ENCODE assay signal across 4 fruit fly cellular contexts in genomic region chr3L:6446553-6446952, dm6.
TF ChIP-seq lines count a peak whose summit lies in the region.

No protein-coding gene starts in this region.

- no peak for TF ChIP-seq CTCF in whole organism, embryonic (GFP tag; optimal IDR thresholded peaks at IDR 0.05; lab: Kevin White, UChicago)

TF ChIP-seq in whole organism, embryonic, 481 proteins besides CTCF, POLR2A, EP300 and RAD21:
- TF ChIP-seq Drgx (GFP tag; IDR thresholded peaks at IDR 0.05; lab: Robert Waterston, UW) (peak; percentile 22; the same call in 1 of the 2 replicates), CG8924 (tag; optimal IDR thresholded peaks at IDR 0.05; lab: Kevin White, UChicago) (no peak), bab2 (GFP tag; optimal IDR thresholded peaks at IDR 0.05; lab: Kevin White, UChicago) (no peak), tup (GFP tag; optimal IDR thresholded peaks at IDR 0.05; lab: Kevin White, UChicago) (no peak), run (tag; optimal IDR thresholded peaks at IDR 0.05; lab: Kevin White, UChicago) (no peak), CG8290 (GFP tag; optimal IDR thresholded peaks at IDR 0.05; lab: Kevin White, UChicago) (no peak), CG8290 (tag; optimal IDR thresholded peaks at IDR 0.05; lab: Kevin White, UChicago) (no peak), peb (GFP tag; IDR thresholded peaks at IDR 0.05; lab: Robert Waterston, UW) (no peak)

TF ChIP-seq in whole organism, prepupa, 60 proteins besides CTCF, POLR2A, EP300 and RAD21 (continues in another document):
- peak; percentile 40 for TF ChIP-seq Eip75B (GFP tag; optimal IDR thresholded peaks at IDR 0.05; lab: Kevin White, UChicago)
- TF ChIP-seq CG6808 (GFP tag; optimal IDR thresholded peaks at IDR 0.05; lab: Kevin White, UChicago), result peak; percentile 36
- no peak for TF ChIP-seq Sox15 (GFP tag; optimal IDR thresholded peaks at IDR 0.05; lab: Kevin White, UChicago)
- TF ChIP-seq CG3919 (GFP tag; optimal IDR thresholded peaks at IDR 0.05; lab: Kevin White, UChicago), result peak; percentile 60
- TF ChIP-seq Hr38 (GFP tag; optimal IDR thresholded peaks at IDR 0.05; lab: Kevin White, UChicago), result no peak
- TF ChIP-seq CG11294 (GFP tag; IDR thresholded peaks at IDR 0.05; lab: Robert Waterston, UW), result no peak
- peak; percentile 69 for TF ChIP-seq pdm3 (GFP tag; optimal IDR thresholded peaks at IDR 0.05; lab: Kevin White, UChicago)
- peak; percentile 48 for TF ChIP-seq Lpt (GFP tag; optimal IDR thresholded peaks at IDR 0.05; lab: Kevin White, UChicago)
- peak; percentile 21 for TF ChIP-seq CG3032 (tag; optimal IDR thresholded peaks at IDR 0.05; lab: Kevin White, UChicago)
- peak; percentile 62 for TF ChIP-seq Met (GFP tag; optimal IDR thresholded peaks at IDR 0.05; lab: Kevin White, UChicago)
- TF ChIP-seq CG10669 (GFP tag; optimal IDR thresholded peaks at IDR 0.05; lab: Kevin White, UChicago), result peak; percentile 47
- TF ChIP-seq CG4318 (GFP tag; optimal IDR thresholded peaks at IDR 0.05; lab: Kevin White, UChicago), result peak; percentile 45
- no peak for TF ChIP-seq CG11762 (GFP tag; optimal IDR thresholded peaks at IDR 0.05; lab: Kevin White, UChicago; ENCODE audit: insufficient read depth)
- TF ChIP-seq Hr39 (GFP tag; optimal IDR thresholded peaks at IDR 0.05; lab: Kevin White, UChicago), result peak; percentile 68
- TF ChIP-seq CG10631 (GFP tag; optimal IDR thresholded peaks at IDR 0.05; lab: Kevin White, UChicago), result peak; percentile 45
- peak; percentile 9 for TF ChIP-seq spab (GFP tag; optimal IDR thresholded peaks at IDR 0.05; lab: Kevin White, UChicago)
- TF ChIP-seq CG7368 (GFP tag; optimal IDR thresholded peaks at IDR 0.05; lab: Kevin White, UChicago), result no peak
- no peak for TF ChIP-seq Eip93F (GFP tag; optimal IDR thresholded peaks at IDR 0.05; lab: Kevin White, UChicago)
- TF ChIP-seq fd59A (GFP tag; optimal IDR thresholded peaks at IDR 0.05; lab: Kevin White, UChicago), result peak; percentile 14
- peak; percentile 43 for TF ChIP-seq CG34406 (GFP tag; optimal IDR thresholded peaks at IDR 0.05; lab: Kevin White, UChicago)
- no peak for TF ChIP-seq fkh (GFP tag; optimal IDR thresholded peaks at IDR 0.05; lab: Kevin White, UChicago)
- peak; percentile 41; the same call in 1 of the 3 replicates for TF ChIP-seq eg (GFP tag; IDR thresholded peaks at IDR 0.05; lab: Robert Waterston, UW)
- TF ChIP-seq CG1621 (tag; optimal IDR thresholded peaks at IDR 0.05; lab: Kevin White, UChicago), result peak; percentile 38
- TF ChIP-seq cyc (GFP tag; optimal IDR thresholded peaks at IDR 0.05; lab: Kevin White, UChicago), result peak; percentile 50
- TF ChIP-seq CG6792 (GFP tag; optimal IDR thresholded peaks at IDR 0.05; lab: Kevin White, UChicago), result peak; percentile 45
- TF ChIP-seq acj6 (GFP tag; optimal IDR thresholded peaks at IDR 0.05; lab: Kevin White, UChicago), result peak; percentile 48
- peak; percentile 53 for TF ChIP-seq Sox14 (GFP tag; optimal IDR thresholded peaks at IDR 0.05; lab: Kevin White, UChicago)
- peak; percentile 4 for TF ChIP-seq CG6276 (GFP tag; optimal IDR thresholded peaks at IDR 0.05; lab: Kevin White, UChicago)

TF ChIP-seq in whole organism, pupa, 21 proteins besides CTCF, POLR2A, EP300 and RAD21:
- TF ChIP-seq CG8301 (tag; optimal IDR thresholded peaks at IDR 0.05; lab: Kevin White, UChicago) (peak; percentile 21), CG4496 (GFP tag; IDR thresholded peaks at IDR 0.05; lab: Robert Waterston, UW) (no peak), CG34367 (tag; optimal IDR thresholded peaks at IDR 0.05; lab: Kevin White, UChicago) (peak; percentile 36), gl (tag; optimal IDR thresholded peaks at IDR 0.05; lab: Kevin White, UChicago) (no peak), CG12605 (GFP tag; IDR thresholded peaks at IDR 0.05; lab: Robert Waterston, UW) (no peak), Pif1B (GFP tag; optimal IDR thresholded peaks at IDR 0.05; lab: Kevin White, UChicago) (no peak), D1 (tag; optimal IDR thresholded peaks at IDR 0.05; lab: Kevin White, UChicago) (no peak), rn (GFP tag; IDR thresholded peaks at IDR 0.05; lab: Robert Waterston, UW) (no peak), CG9948 (tag; optimal IDR thresholded peaks at IDR 0.05; lab: Kevin White, UChicago) (peak; percentile 63), CG14655 (GFP tag; optimal IDR thresholded peaks at IDR 0.05; lab: Kevin White, UChicago) (peak; percentile 40), EcR (GFP tag; optimal IDR thresholded peaks at IDR 0.05; lab: Kevin White, UChicago) (no peak), Ets98B (GFP tag; IDR thresholded peaks at IDR 0.05; lab: Robert Waterston, UW) (no peak), CG13204 (GFP tag; optimal IDR thresholded peaks at IDR 0.05; lab: Kevin White, UChicago) (no peak), CG17806 (tag; optimal IDR thresholded peaks at IDR 0.05; lab: Kevin White, UChicago) (peak; percentile 50), CG10348 (GFP tag; IDR thresholded peaks at IDR 0.05; lab: Robert Waterston, UW) (no peak), CG32121 (GFP tag; IDR thresholded peaks at IDR 0.05; lab: Robert Waterston, UW) (peak; percentile 24; the same call in 1 of the 2 replicates), Pif1A (GFP tag; optimal IDR thresholded peaks at IDR 0.05; lab: Kevin White, UChicago) (peak; percentile 35), CG15710 (tag; optimal IDR thresholded peaks at IDR 0.05; lab: Kevin White, UChicago) (peak; percentile 54), CG8159 (tag; optimal IDR thresholded peaks at IDR 0.05; lab: Kevin White, UChicago) (peak; percentile 55), Snoo (tag; optimal IDR thresholded peaks at IDR 0.05; lab: Kevin White, UChicago) (peak; percentile 7), fd96Ca (GFP tag; IDR thresholded peaks at IDR 0.05; lab: Robert Waterston, UW) (no peak)

TF ChIP-seq in whole organism, wandering third instar larva, 38 proteins besides CTCF, POLR2A, EP300 and RAD21:
- TF ChIP-seq h (GFP tag; optimal IDR thresholded peaks at IDR 0.05; lab: Kevin White, UChicago), result peak; percentile 67
- peak; percentile 51 for TF ChIP-seq fru (GFP tag; optimal IDR thresholded peaks at IDR 0.05; lab: Kevin White, UChicago)
- peak; percentile 54 for TF ChIP-seq OdsH (GFP tag; optimal IDR thresholded peaks at IDR 0.05; lab: Kevin White, UChicago)
- peak; percentile 42 for TF ChIP-seq HLH106 (tag; optimal IDR thresholded peaks at IDR 0.05; lab: Kevin White, UChicago)
- TF ChIP-seq br (GFP tag; optimal IDR thresholded peaks at IDR 0.05; lab: Kevin White, UChicago), result peak; percentile 8
- TF ChIP-seq rgr (GFP tag; optimal IDR thresholded peaks at IDR 0.05; lab: Kevin White, UChicago), result peak; percentile 60
- TF ChIP-seq tai (GFP tag; optimal IDR thresholded peaks at IDR 0.05; lab: Kevin White, UChicago), result peak; percentile 29
- no peak for TF ChIP-seq brk (GFP tag; optimal IDR thresholded peaks at IDR 0.05; lab: Kevin White, UChicago)
- no peak for TF ChIP-seq lola (GFP tag; optimal IDR thresholded peaks at IDR 0.05; lab: Kevin White, UChicago)
- peak; percentile 46 for TF ChIP-seq psq (GFP tag; optimal IDR thresholded peaks at IDR 0.05; lab: Kevin White, UChicago)
- TF ChIP-seq Jra (GFP tag; optimal IDR thresholded peaks at IDR 0.05; lab: Kevin White, UChicago), result no peak
- no peak for TF ChIP-seq Hr83 (GFP tag; optimal IDR thresholded peaks at IDR 0.05; lab: Kevin White, UChicago; ENCODE audit: poor library complexity, severe bottlenecking)
- TF ChIP-seq Vsx2 (GFP tag; optimal IDR thresholded peaks at IDR 0.05; lab: Kevin White, UChicago; ENCODE audit: partially characterized antibody), result no peak
- peak; percentile 62 for TF ChIP-seq ey (GFP tag; optimal IDR thresholded peaks at IDR 0.05; lab: Kevin White, UChicago)
- no peak for TF ChIP-seq dmrt93B (GFP tag; optimal IDR thresholded peaks at IDR 0.05; lab: Kevin White, UChicago)
- no peak for TF ChIP-seq Dif (GFP tag; optimal IDR thresholded peaks at IDR 0.05; lab: Kevin White, UChicago; ENCODE audit: partially characterized antibody)
- TF ChIP-seq Sp1 (GFP tag; optimal IDR thresholded peaks at IDR 0.05; lab: Kevin White, UChicago), result peak; percentile 35
- TF ChIP-seq Hnf4 (GFP tag; optimal IDR thresholded peaks at IDR 0.05; lab: Kevin White, UChicago), result peak; percentile 55
- peak in 1 of 2 experiments; percentile 64 for TF ChIP-seq foxo (GFP tag; optimal IDR thresholded peaks at IDR 0.05; lab: Kevin White, UChicago)
- peak; percentile 34 for TF ChIP-seq woc (GFP tag; optimal IDR thresholded peaks at IDR 0.05; lab: Kevin White, UChicago)
- no peak for TF ChIP-seq pan (optimal IDR thresholded peaks at IDR 0.05; lab: Kevin White, UChicago)
- no peak for TF ChIP-seq usp (GFP tag; optimal IDR thresholded peaks at IDR 0.05; lab: Kevin White, UChicago)

Comparison
In these comparisons a context has a peak if more than half of its experiments do, and no peak if none do; other contexts are left out.
1. Of the 7 proteins assayed by ChIP-seq in both whole organism, embryonic and whole organism, prepupa: peak only in whole organism, embryonic: none; only in whole organism, prepupa: Hr39, Lpt and Sox102F; in both: none; in neither: 4.